Fruit fly (Drosophila melanogaster): ENCODE measurements around the gene CG7402.

- no peak for TF ChIP-seq psq (optimal IDR thresholded peaks at IDR 0.05)
- no peak for TF ChIP-seq h (optimal IDR thresholded peaks at IDR 0.05)
- TF ChIP-seq insv (optimal IDR thresholded peaks at IDR 0.05) = no peak
- TF ChIP-seq ttk (optimal IDR thresholded peaks at IDR 0.05) = no peak
- TF ChIP-seq Myc (optimal IDR thresholded peaks at IDR 0.05) = no peak
These were observed 45.6 kb downstream of the CG7402 start for dm6 chr3L:17933065-17933464.

Measured in Kc167 (cell line).